Worm (Caenorhabditis elegans): ENCODE measurements around the gene twf-2.
"Not testable (repeated sequence)": the region's sequence is repeated elsewhere in the genome, so short reads cannot be mapped to it uniquely, and the experiment has no call there.

twf-2 gene

DNA sequence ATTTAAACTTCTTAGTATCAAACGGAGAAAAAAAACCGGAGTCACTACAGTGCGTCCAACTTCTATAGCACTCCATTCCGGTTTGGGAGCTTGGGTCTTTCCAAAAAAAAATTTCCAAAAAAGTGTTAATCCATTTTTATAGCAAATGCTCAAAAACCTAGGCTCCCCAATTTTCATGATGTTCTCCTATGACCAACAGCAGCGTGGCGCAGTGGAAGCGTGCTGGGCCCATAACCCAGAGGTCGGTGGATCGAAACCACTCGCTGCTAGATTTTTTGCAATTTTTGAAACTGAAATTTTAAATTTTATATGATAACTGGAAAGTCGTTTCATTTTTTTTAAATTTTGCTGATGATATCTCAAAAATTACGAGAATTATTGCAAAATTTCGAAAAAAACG, 5.0 kb upstream of the twf-2 start:
- TF ChIP-seq him-1 (tag; optimal IDR thresholded peaks at IDR 0.05), result no peak
- TF ChIP-seq W03F9.2 (tag; optimal IDR thresholded peaks at IDR 0.05), result no peak
- TF ChIP-seq dao-5 (tag; optimal IDR thresholded peaks at IDR 0.05), result no peak

DNA sequence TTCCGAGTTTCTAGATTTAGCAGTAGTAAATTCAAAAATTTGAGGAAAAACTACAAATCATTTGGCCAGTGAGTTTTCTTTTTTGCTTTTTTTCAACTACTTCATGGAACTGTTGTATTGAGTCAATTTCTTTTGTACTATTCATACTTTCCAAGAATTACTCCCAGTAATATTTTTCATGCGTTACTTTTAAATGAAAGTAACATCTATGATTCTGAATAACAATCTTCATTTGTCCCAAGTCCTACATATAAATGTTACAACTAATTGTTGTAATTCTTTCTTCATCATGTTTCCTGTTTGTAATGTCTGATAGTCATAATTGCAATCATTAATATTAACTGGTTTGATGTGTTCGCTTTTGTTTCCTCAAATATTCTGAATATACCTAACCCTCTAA, 2.3 kb upstream of the twf-2 start:
- TF ChIP-seq W03F9.2 (tag; optimal IDR thresholded peaks at IDR 0.05), result no peak
- no peak for TF ChIP-seq him-1 (tag; optimal IDR thresholded peaks at IDR 0.05)
- TF ChIP-seq dao-5 (tag; optimal IDR thresholded peaks at IDR 0.05), result no peak

DNA sequence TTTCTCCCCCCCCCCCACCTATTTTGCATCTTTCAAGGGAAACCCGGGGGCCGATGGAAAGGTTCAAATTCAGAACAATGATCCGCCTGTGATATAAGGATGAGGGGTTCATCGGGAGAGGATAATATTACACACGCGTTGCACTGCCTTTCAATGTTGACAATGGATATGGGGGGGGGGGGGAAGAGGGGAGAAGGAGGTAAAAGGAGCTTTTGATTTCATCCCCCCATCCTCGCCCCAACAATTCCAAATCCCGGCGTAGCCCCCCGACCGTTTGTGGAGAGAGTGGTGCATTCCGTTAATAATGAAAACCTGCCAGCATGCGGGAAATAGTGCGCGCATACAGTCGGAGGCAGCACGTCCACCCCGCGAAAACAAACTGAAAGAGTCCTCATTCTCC, 1.1 kb downstream of the twf-2 start:
- no peak for TF ChIP-seq him-1 (tag; optimal IDR thresholded peaks at IDR 0.05)
- no peak for TF ChIP-seq W03F9.2 (tag; optimal IDR thresholded peaks at IDR 0.05)
- no peak for TF ChIP-seq dao-5 (tag; optimal IDR thresholded peaks at IDR 0.05)

DNA sequence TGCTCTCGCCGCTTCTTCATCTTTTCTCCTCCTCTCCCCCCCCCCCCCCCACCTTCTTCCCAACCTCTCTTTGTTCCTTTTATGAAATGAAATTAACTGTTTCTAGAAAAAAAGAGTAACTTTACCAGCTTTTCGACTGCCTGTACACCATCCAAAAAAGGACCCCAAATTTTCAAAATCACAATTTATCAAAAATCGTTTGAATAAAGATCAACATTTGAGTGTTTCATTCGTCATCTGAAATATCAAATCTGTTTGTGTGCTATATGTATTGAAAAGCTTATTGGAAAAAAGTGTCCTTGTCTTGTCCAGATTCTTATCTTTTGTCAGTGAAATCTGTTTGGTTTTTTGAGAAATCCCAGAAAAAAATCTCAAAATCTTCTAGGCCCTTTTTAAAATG, 5.1 kb downstream of the twf-2 start:
- TF ChIP-seq him-1 (tag; optimal IDR thresholded peaks at IDR 0.05) (no peak), dao-5 (tag; optimal IDR thresholded peaks at IDR 0.05) (no peak), W03F9.2 (tag; optimal IDR thresholded peaks at IDR 0.05) (no peak)

DNA sequence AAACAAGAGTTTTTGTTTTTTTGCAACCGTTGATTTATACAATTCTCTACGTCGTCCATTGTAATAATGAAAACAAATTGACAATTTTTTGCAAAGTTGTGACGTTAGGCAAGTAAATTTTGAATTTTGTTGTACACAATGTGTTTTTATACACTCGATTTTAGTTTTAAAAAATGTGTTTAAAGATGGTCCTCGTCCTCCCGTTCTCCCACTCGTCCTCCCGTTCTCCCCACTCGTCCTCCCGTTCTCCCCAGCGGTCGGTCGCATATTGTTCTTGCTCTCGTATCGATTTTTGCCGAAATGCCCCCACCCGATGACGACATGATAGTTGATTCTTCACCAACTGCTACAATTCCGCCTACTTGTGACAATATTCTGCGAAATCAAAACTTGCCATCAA, 5.6 kb downstream of the twf-2 start, which contains the start of gene F38E9.4:
Gene F38E9.4, plus strand, starts transcription at position 301 of the 400 bp plus-strand sequence.
- TF ChIP-seq him-1, dao-5, W03F9.2 (tag; optimal IDR thresholded peaks at IDR 0.05): not testable (repeated sequence)

DNA sequence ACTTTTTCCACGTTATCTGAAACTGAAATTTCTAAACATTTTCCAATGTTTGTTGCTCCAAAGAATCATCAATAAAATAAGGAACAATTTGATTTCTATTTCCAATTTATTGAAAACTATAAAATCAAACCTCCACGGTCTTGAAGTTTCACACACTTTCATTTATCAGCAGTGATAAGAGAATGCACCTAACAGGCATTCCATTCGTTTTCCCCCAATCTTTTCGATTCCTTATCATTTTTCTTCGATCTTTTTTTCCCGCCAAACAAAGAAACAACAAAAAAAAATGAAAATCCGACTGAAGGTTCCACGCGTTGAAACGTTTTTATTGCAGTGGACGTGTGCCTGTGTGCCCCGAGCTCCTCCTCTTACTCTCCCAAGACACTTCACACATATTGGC, 10.7 kb downstream of the twf-2 start, which contains the start of gene nas-39:
Gene nas-39, plus strand, starts transcription at position 269 of the 400 bp plus-strand sequence.
- TF ChIP-seq him-1 (tag; optimal IDR thresholded peaks at IDR 0.05), result no peak
- no peak for TF ChIP-seq dao-5 (tag; optimal IDR thresholded peaks at IDR 0.05)
- TF ChIP-seq W03F9.2 (tag; optimal IDR thresholded peaks at IDR 0.05), result no peak

DNA sequence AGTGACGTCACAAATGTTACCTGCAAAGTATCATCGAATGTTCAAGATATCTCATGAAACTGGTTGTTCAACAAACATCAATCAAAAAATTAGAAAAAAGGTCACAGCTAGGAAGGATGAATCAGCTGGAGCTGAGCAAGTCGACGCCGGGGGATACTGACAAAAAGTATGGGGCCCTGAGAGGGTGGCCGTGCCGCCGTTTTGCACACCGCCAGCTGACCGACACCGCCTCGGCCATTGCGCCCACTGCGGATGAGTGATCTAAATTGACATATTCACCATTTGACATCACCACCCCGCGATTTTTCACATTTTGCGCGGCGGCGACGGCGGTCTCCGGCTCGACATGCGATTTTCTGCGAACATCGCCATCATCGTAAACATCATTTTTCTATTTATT, 11.1 kb downstream of the twf-2 start:
- TF ChIP-seq him-1 (tag; optimal IDR thresholded peaks at IDR 0.05), result no peak

DNA sequence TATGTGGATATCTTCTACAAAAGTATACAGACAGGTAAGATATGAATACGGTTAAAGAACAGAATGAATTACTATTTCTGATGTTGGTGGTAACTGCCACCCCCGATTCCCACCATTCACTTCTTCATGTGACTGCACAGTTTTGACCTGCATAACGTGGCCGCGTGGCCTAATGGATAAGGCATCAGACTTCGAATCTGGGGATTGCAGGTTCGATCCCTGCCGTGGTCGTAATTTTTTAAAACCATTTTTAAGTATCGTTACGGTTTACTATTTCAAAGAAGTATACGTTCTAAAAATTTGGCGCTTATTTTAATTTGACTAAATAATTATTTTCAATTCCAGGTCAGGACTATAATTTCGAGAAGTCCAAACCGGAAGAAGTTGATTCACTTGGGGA, 15.3 kb downstream of the twf-2 start:
- TF ChIP-seq dao-5 (tag; optimal IDR thresholded peaks at IDR 0.05), result no peak
- TF ChIP-seq him-1 (tag; optimal IDR thresholded peaks at IDR 0.05), result no peak
- TF ChIP-seq W03F9.2 (tag; optimal IDR thresholded peaks at IDR 0.05), result no peak

DNA sequence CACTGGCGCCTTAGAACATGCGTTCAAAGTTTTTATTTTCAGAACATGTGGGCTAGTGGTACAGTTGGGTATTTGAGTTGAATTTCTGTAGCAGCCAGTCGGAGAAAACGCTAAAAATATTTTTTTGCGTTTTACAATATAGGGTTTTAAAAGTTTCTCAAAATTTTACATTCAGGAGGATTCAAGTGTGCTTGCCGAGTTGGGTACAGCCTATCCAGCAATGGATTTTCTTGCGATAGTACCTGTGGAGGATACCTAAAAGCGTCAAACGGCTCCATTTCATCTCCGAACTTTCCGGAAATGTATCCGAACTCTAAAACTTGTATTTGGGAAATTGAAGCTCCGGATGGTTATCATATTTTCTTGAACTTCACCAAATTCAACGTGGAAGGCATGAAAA, 20.2 kb downstream of the twf-2 start:
- TF ChIP-seq dao-5 (tag; optimal IDR thresholded peaks at IDR 0.05) (no peak), W03F9.2 (tag; optimal IDR thresholded peaks at IDR 0.05) (no peak), him-1 (tag; optimal IDR thresholded peaks at IDR 0.05) (no peak)

DNA sequence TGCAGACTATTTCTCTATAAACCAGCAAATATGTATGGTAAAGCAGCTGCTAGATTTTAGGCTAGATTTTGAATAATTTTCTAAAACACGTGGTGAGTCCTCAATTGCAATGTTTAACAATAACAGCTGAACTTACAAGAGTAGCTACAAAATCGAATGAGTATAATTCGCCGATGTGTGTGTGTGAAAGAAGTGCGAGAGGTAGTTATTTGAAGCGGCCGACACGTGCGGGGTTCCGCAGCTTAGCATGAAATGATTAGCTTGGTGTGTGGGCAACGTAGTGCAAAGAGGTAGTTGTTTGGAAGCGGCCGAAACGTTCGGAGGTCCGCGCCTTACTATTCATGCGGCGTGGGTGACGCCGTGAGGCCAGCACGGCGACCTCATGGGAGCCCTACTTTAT, 22.8 kb downstream of the twf-2 start:
- TF ChIP-seq him-1 (tag; optimal IDR thresholded peaks at IDR 0.05), result no peak
- no peak for TF ChIP-seq W03F9.2 (tag; optimal IDR thresholded peaks at IDR 0.05)
- TF ChIP-seq dao-5 (tag; optimal IDR thresholded peaks at IDR 0.05), result no peak

DNA sequence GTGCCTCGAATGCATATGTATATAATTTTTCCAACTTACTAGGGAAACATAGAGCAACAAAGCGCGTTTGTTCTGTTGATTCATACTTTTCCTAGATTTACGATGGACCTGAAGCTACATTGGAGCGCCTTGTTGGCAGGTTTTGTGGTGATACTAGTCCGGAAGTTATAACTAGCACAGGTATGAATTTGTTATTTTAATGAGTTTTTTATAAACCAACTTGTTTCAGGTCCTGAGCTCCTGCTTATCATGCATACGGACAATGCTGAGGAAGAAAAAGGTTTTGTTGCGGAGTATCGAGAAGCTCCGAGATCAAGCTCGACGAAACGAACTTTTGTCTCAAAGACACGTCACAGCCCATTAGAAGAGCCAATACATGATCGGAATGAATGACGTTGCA, 24.8 kb downstream of the twf-2 start, which contains the start of gene F38E9.1:
Gene F38E9.1, plus strand, starts transcription at position 301 of the 400 bp plus-strand sequence.
- TF ChIP-seq W03F9.2 (tag; optimal IDR thresholded peaks at IDR 0.05) (no peak), dao-5 (tag; optimal IDR thresholded peaks at IDR 0.05) (no peak), him-1 (tag; optimal IDR thresholded peaks at IDR 0.05) (no peak)

DNA sequence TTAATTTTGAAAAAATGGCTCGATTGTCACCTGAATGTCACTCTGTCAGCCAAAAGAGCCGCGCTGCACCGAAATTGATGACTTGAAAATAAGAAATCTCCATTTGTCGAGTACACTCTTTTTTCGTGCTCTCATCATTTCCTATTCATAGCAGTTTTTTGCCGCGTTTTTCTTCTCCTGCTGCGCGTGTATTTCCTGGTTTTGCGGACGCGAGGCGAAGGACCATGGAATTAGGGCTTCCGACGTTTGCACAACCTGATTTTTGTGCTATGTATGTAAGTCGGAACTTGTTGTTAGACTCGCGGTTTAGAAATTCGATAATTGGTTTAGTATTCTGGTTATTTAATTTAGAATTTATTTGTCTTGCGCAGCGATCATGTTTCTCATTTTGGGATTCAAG, 34.2 kb downstream of the twf-2 start:
- TF ChIP-seq W03F9.2 (tag; optimal IDR thresholded peaks at IDR 0.05) (no peak), dao-5 (tag; optimal IDR thresholded peaks at IDR 0.05) (no peak), him-1 (tag; optimal IDR thresholded peaks at IDR 0.05) (no peak)

DNA sequence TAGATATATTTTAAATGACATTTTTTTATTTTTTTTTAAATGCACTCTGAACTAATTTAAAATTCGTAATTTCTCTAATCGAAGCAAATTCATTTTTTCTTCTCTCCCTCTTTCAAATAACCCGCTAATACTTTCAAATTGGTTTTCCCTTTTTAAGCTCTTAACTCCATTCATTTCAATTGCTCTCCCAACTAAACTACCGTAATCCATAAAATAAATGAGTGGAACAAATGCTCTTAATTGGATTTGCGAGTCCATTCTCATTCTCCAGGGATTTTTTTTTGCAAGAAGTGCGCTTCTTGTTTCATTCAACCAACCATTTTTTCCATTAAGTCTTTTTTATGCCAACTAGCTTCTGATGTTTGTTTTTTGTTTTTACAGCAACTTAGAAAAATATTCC, 35.0 kb downstream of the twf-2 start:
- TF ChIP-seq him-1 (tag; optimal IDR thresholded peaks at IDR 0.05) (no peak), W03F9.2 (tag; optimal IDR thresholded peaks at IDR 0.05) (no peak), dao-5 (tag; optimal IDR thresholded peaks at IDR 0.05) (no peak)

DNA sequence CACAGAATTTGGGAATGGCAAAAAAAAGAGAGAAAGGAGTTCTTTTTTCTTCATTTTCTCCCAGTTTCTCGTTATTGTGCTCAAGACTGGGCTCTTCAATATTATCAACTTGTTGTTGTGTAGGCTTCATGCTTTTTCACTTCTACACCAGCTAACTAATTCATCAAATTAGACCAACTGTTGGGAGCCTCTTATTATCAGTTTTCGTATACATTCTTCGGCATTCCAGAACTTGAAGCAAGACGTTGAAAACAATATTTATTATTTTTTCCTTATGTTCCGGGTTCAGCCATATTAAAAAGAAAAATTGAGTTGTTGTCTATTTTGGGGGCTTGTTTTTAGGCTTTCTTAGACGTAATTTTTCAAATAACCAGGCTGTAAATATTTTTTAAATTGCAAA, 36.9 kb downstream of the twf-2 start:
- TF ChIP-seq dao-5 (tag; optimal IDR thresholded peaks at IDR 0.05) (no peak), W03F9.2 (tag; optimal IDR thresholded peaks at IDR 0.05) (no peak), him-1 (tag; optimal IDR thresholded peaks at IDR 0.05) (no peak)

DNA sequence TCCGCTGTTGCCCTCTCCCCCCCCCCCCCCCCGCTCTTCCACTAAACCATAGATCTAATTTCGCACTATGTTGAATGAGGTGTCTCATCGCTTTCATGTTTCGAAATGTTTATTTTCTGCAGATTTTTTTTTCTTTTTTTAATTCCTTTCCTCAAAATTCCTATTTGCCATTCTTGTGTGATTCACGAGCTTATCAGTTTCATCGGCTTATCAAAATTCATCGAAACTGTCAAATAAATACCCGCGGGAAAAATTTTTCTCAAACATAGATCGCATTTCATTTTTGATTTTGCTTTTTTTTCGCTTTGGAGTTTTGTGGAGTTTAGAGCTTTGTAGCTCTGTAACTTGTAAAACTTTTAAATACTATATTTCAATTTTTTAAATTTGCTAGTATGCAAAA, 38.0 kb downstream of the twf-2 start:
- TF ChIP-seq W03F9.2 (tag; optimal IDR thresholded peaks at IDR 0.05), result no peak
- TF ChIP-seq dao-5 (tag; optimal IDR thresholded peaks at IDR 0.05), result no peak
- TF ChIP-seq him-1 (tag; optimal IDR thresholded peaks at IDR 0.05), result no peak

DNA sequence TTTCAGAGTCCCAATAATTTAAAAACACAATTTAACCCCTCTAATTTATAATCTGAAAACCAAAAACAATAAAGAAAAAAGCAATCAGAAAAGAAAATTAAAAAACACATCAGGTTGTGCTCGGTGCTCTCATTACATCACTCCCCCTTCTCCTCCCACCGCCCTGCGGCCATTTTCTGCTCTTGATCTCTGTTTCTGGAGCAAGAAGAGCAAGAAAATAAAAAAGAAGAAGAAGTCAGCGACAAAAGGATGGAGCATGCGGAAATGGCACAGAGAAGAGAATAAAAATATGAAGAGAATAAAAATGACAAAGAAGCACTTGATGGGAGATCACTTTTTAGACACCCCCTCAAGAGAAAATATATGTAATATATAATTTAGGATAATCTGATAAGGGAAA, 38.7 kb downstream of the twf-2 start:
- TF ChIP-seq W03F9.2 (tag; optimal IDR thresholded peaks at IDR 0.05) (peak; percentile 4), dao-5 (tag; optimal IDR thresholded peaks at IDR 0.05) (no peak)
